Worm (Caenorhabditis elegans): Measurements from ENCODE around the gene srg-3.

DNA sequence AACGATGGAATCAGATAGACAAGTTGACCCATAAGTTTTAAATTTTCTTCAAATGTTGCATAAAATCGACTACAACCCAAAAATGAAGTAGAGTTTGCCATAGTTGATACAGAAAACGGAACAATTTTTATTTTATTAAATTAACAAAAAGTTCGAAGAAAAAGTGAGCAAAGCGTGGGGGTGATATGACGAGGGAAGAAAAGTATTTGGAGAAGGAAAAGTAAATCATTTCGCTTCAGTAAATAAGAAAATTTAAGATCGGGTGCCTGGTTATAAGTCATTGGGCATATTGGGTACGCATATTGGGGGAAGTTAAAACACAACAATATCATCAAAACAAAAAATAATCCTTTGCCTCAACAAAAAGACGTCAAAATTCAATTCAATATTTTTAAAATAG is 4.3 kb downstream of the srg-3 start, which contains the start of gene srg-6:
- TF ChIP-seq fkh-10 (GFP tag; optimal IDR thresholded peaks at IDR 0.05), result no peak
- TF ChIP-seq hlh-30 (tag; optimal IDR thresholded peaks at IDR 0.05; ENCODE audit: insufficient read depth), result no peak
- no peak for TF ChIP-seq ctbp-1 (GFP tag; IDR thresholded peaks at IDR 0.05)
- TF ChIP-seq nhr-76 (tag; optimal IDR thresholded peaks at IDR 0.05), result no peak
- no peak for TF ChIP-seq nhr-77 (tag; optimal IDR thresholded peaks at IDR 0.05)
- TF ChIP-seq tra-1 (GFP tag; IDR thresholded peaks at IDR 0.05), result no peak
- no peak for TF ChIP-seq ama-1 (optimal IDR thresholded peaks at IDR 0.05)
- TF ChIP-seq rbr-2 (tag; optimal IDR thresholded peaks at IDR 0.05), result no peak
- no peak for TF ChIP-seq Y48G9A.11 (GFP tag; IDR thresholded peaks at IDR 0.05)
- TF ChIP-seq ceh-20 (GFP tag; IDR thresholded peaks at IDR 0.05), result no peak

Measured in whole organism, L4 larva.